Fruit fly (Drosophila melanogaster) whole organism, embryonic: ENCODE results near the gene Mgat3.
A peak's percentile ranks its signal among the peaks of the same experiment; 100 is the strongest.

Experiments
- Bgb ChIP-seq: fragments of 200-800 bp; sonication (Bioruptor generic); IDR thresholded peaks from 2 replicates; pipeline ENCODE4 v1.3.6; 2022; ENCODE audit warnings: missing biosample characterization, missing genetic modification characterization; ENCODE audit not compliant: partially characterized antibody
- CG11456 ChIP-seq: fragments of 200-800 bp; sonication (Bioruptor generic); IDR thresholded peaks from 3 replicates; pipeline ENCODE4 v1.3.6; 2022; ENCODE audit warnings: missing biosample characterization, missing genetic modification characterization
- CG11504 ChIP-seq: fragments of 200-800 bp; sonication (Bioruptor generic); optimal IDR thresholded peaks from 3 replicates; lab custom pipeline; 2019; ENCODE audit warnings: missing biosample characterization, mild to moderate bottlenecking, missing genetic modification characterization, moderate library complexity
- CG12236 ChIP-seq: fragments of 200-800 bp; sonication (Bioruptor generic); optimal IDR thresholded peaks from 2 replicates; lab custom pipeline; 2016; ENCODE audit warnings: missing biosample characterization, missing genetic modification characterization
- CG17612 ChIP-seq: fragments of 200-800 bp; sonication (Bioruptor generic); IDR thresholded peaks from 2 replicates; pipeline ENCODE4 v1.3.6; 2022; ENCODE audit warnings: missing biosample characterization, missing genetic modification characterization
- CG1832 ChIP-seq: fragments of 200-800 bp; sonication (Bioruptor generic); optimal IDR thresholded peaks from 2 replicates; lab custom pipeline; 2017; ENCODE audit warnings: missing biosample characterization, mild to moderate bottlenecking, missing genetic modification characterization, inconsistent platforms
- CG2129 ChIP-seq: fragments of 200-800 bp; sonication (Bioruptor generic); IDR thresholded peaks from 2 replicates; pipeline ENCODE4 v1.3.6; 2022; ENCODE audit warnings: missing biosample characterization, missing genetic modification characterization; ENCODE audit not compliant: partially characterized antibody
- CG2712 ChIP-seq: fragments of 200-800 bp; optimal IDR thresholded peaks from 3 replicates; lab custom pipeline; 2019; ENCODE audit warnings: missing biosample characterization, mild to moderate bottlenecking, missing genetic modification characterization, moderate library complexity
- CG31388 ChIP-seq: fragments of 200-800 bp; sonication (Bioruptor generic); optimal IDR thresholded peaks from 2 replicates; lab custom pipeline; 2016; ENCODE audit warnings: missing biosample characterization, missing genetic modification characterization
- CG32772 ChIP-seq: fragments of 200-800 bp; sonication (Bioruptor generic); IDR thresholded peaks from 2 replicates; pipeline ENCODE4 v1.3.6; 2022; ENCODE audit warnings: missing biosample characterization, missing genetic modification characterization
- CG6654 ChIP-seq: fragments of 200-800 bp; sonication (Bioruptor generic); optimal IDR thresholded peaks from 2 replicates; lab custom pipeline; 2017; ENCODE audit warnings: missing biosample characterization, mild to moderate bottlenecking, missing genetic modification characterization
- CG6683 ChIP-seq: fragments of 200-800 bp; sonication (Bioruptor generic); optimal IDR thresholded peaks from 2 replicates; lab custom pipeline; 2017; ENCODE audit warnings: missing biosample characterization, mild to moderate bottlenecking, missing genetic modification characterization, missing genetic modification reagents
- CG6765 ChIP-seq: fragments of 200-800 bp; sonication (Bioruptor generic); optimal IDR thresholded peaks from 3 replicates; lab custom pipeline; 2017; ENCODE audit warnings: missing biosample characterization, mild to moderate bottlenecking, missing genetic modification characterization
- CG6813 ChIP-seq: fragments of 200-800 bp; sonication (Bioruptor generic); optimal IDR thresholded peaks from 2 replicates; lab custom pipeline; 2017; ENCODE audit warnings: missing biosample characterization, missing genetic modification characterization, mild to moderate bottlenecking, moderate library complexity, missing genetic modification reagents
- CG8290 ChIP-seq, 3 experiments: fragments of 200-800 bp; sonication (Bioruptor generic); optimal IDR thresholded peaks; 2 replicates each; lab custom pipeline; 2016 to 2019; ENCODE audit warnings: missing biosample characterization in 3 of 3, missing genetic modification characterization in 3 of 3, mild to moderate bottlenecking in 2 of 3, moderate library complexity in 1 of 3
- CG8359 ChIP-seq: fragments of 200-800 bp; sonication (Bioruptor generic); optimal IDR thresholded peaks from 2 replicates; lab custom pipeline; 2017; ENCODE audit warnings: missing biosample characterization, mild to moderate bottlenecking, missing genetic modification characterization, borderline replicate concordance
- D19B ChIP-seq: fragments of 200-800 bp; sonication (Bioruptor generic); optimal IDR thresholded peaks from 2 replicates; lab custom pipeline; 2017; ENCODE audit warnings: missing biosample characterization, mild to moderate bottlenecking, missing genetic modification characterization
- HLH3B ChIP-seq: fragments of 200-800 bp; sonication (Bioruptor generic); IDR thresholded peaks from 2 replicates; pipeline ENCODE4 v1.3.6; 2022; ENCODE audit warnings: missing biosample characterization, missing genetic modification characterization
- Hr39 ChIP-seq: fragments of >200 bp; optimal IDR thresholded peaks from 2 replicates; lab custom pipeline; 2017
- Hsf ChIP-seq: fragments of 200-800 bp; sonication (Bioruptor generic); optimal IDR thresholded peaks from 3 replicates; lab custom pipeline; 2016; ENCODE audit warnings: missing biosample characterization, missing genetic modification characterization
- Nf-YA ChIP-seq: fragments of 200-800 bp; sonication (Bioruptor generic); IDR thresholded peaks from 2 replicates; pipeline ENCODE4 v1.3.6; 2022; ENCODE audit warnings: missing biosample characterization, missing genetic modification characterization
- Oaz ChIP-seq: fragments of 200-800 bp; sonication (Bioruptor generic); IDR thresholded peaks from 2 replicates; pipeline ENCODE4 v1.3.6; 2022; ENCODE audit warnings: missing biosample characterization, missing genetic modification characterization
- Sox100B ChIP-seq: fragments of 200-800 bp; sonication (Bioruptor generic); optimal IDR thresholded peaks from 3 replicates; lab custom pipeline; 2018; ENCODE audit warnings: missing biosample characterization, mild to moderate bottlenecking, missing genetic modification characterization
- Spps ChIP-seq: fragments of 200-800 bp; sonication (Bioruptor generic); optimal IDR thresholded peaks from 2 replicates; lab custom pipeline; 2018; ENCODE audit warnings: missing biosample characterization, mild to moderate bottlenecking, missing genetic modification characterization
- Stat92E ChIP-seq, 3 experiments: fragments of >200 bp in 2 of 3; fragments of 200-800 bp in 1 of 3; sonication (Bioruptor generic) in 1 of 3; optimal IDR thresholded peaks; 2 replicates each; lab custom pipeline; 2017 to 2019; ENCODE audit warnings: missing biosample characterization in 3 of 3, missing genetic modification characterization in 3 of 3, mild to moderate bottlenecking in 1 of 3, moderate library complexity in 1 of 3
- abd-A ChIP-seq: fragments of 200-800 bp; sonication (Bioruptor generic); optimal IDR thresholded peaks from 3 replicates; lab custom pipeline; 2019; ENCODE audit warnings: missing biosample characterization, mild to moderate bottlenecking, missing genetic modification characterization, moderate library complexity
- ato ChIP-seq: fragments of 200-800 bp; sonication (Bioruptor generic); IDR thresholded peaks from 2 replicates; pipeline ENCODE4 v1.3.6; 2022; ENCODE audit warnings: missing biosample characterization, missing genetic modification characterization; ENCODE audit not compliant: partially characterized antibody
- chm ChIP-seq: fragments of 200-800 bp; sonication (Bioruptor generic); IDR thresholded peaks from 2 replicates; pipeline ENCODE4 v1.3.6; 2022; ENCODE audit warnings: missing biosample characterization, missing genetic modification characterization
- danr ChIP-seq: fragments of 200-800 bp; sonication (Bioruptor generic); IDR thresholded peaks from 2 replicates; pipeline ENCODE4 v1.3.6; 2022; ENCODE audit warnings: missing biosample characterization, missing genetic modification characterization
- esg ChIP-seq: fragments of 200-800 bp; sonication (Bioruptor generic); conservative IDR thresholded peaks from 2 replicates; pipeline ENCODE4 v1.3.6; 2022; ENCODE audit warnings: missing biosample characterization, missing genetic modification characterization
- exex ChIP-seq: fragments of 200-800 bp; sonication (Bioruptor generic); optimal IDR thresholded peaks from 4 replicates; lab custom pipeline; 2018; ENCODE audit warnings: missing biosample characterization, mild to moderate bottlenecking, missing genetic modification characterization, moderate library complexity
- eyg ChIP-seq: fragments of 200-800 bp; sonication (Bioruptor generic); optimal IDR thresholded peaks from 3 replicates; lab custom pipeline; 2016; ENCODE audit warnings: missing biosample characterization, missing genetic modification characterization
- fd96Cb ChIP-seq: fragments of 200-800 bp; sonication (Bioruptor generic); optimal IDR thresholded peaks from 2 replicates; lab custom pipeline; 2018; ENCODE audit warnings: missing biosample characterization, mild to moderate bottlenecking, missing genetic modification characterization, moderate library complexity
- ftz-f1 ChIP-seq: fragments of 200-800 bp; sonication (Bioruptor generic); optimal IDR thresholded peaks from 2 replicates; lab custom pipeline; 2016; ENCODE audit warnings: missing biosample characterization, missing genetic modification characterization
- grn ChIP-seq: fragments of 200-800 bp; sonication (Bioruptor generic); optimal IDR thresholded peaks from 3 replicates; lab custom pipeline; 2017; ENCODE audit warnings: missing biosample characterization, missing genetic modification characterization
- hbn ChIP-seq: fragments of 200-800 bp; sonication (Bioruptor generic); IDR thresholded peaks from 2 replicates; pipeline ENCODE4 v1.3.6; 2022; ENCODE audit warnings: missing biosample characterization, missing genetic modification characterization; ENCODE audit not compliant: partially characterized antibody
- lab ChIP-seq: fragments of 200-800 bp; sonication (Bioruptor generic); optimal IDR thresholded peaks from 3 replicates; lab custom pipeline; 2017; ENCODE audit warnings: missing biosample characterization, missing genetic modification characterization, mild to moderate bottlenecking, moderate library complexity, missing genetic modification reagents
- lbe ChIP-seq: fragments of 200-800 bp; sonication (Bioruptor generic); optimal IDR thresholded peaks from 2 replicates; lab custom pipeline; 2016; ENCODE audit warnings: missing biosample characterization, mild to moderate bottlenecking, missing genetic modification characterization
- lola ChIP-seq, 3 experiments: fragments of >200 bp in 2 of 3; fragments of 200-800 bp in 1 of 3; sonication (Bioruptor generic) in 1 of 3; optimal IDR thresholded peaks; 2 replicates each; lab custom pipeline; 2017 to 2019; ENCODE audit warnings: missing biosample characterization in 3 of 3, missing genetic modification characterization in 3 of 3, mild to moderate bottlenecking in 1 of 3, moderate library complexity in 1 of 3
- maf-S ChIP-seq: fragments of 200-800 bp; sonication (Bioruptor generic); optimal IDR thresholded peaks from 2 replicates; lab custom pipeline; 2016; ENCODE audit warnings: missing biosample characterization, missing genetic modification characterization
- mam ChIP-seq: fragments of 200-800 bp; sonication (Bioruptor generic); optimal IDR thresholded peaks from 3 replicates; lab custom pipeline; 2016; ENCODE audit warnings: missing biosample characterization, missing genetic modification characterization
- nerfin-1 ChIP-seq: fragments of 200-800 bp; sonication (Bioruptor generic); optimal IDR thresholded peaks from 3 replicates; lab custom pipeline; 2019; ENCODE audit warnings: missing biosample characterization, mild to moderate bottlenecking, missing genetic modification characterization, moderate library complexity
- org-1 ChIP-seq: fragments of 200-800 bp; sonication (Bioruptor generic); optimal IDR thresholded peaks from 2 replicates; lab custom pipeline; 2017; ENCODE audit warnings: missing biosample characterization, missing genetic modification characterization
- pho ChIP-seq: fragments of 200-800 bp; sonication (Bioruptor generic); optimal IDR thresholded peaks from 2 replicates; lab custom pipeline; 2016; ENCODE audit warnings: missing biosample characterization, missing genetic modification characterization
- sens ChIP-seq: fragments of 200-800 bp; sonication (Bioruptor generic); peaks from one replicate; lab custom pipeline; 2016; ENCODE audit warnings: missing biosample characterization, missing genetic modification characterization
- tgo ChIP-seq: fragments of 200-800 bp; sonication (Bioruptor generic); IDR thresholded peaks from 3 replicates; pipeline ENCODE4 v1.3.6; 2022; ENCODE audit warnings: missing biosample characterization, missing genetic modification characterization
- toy ChIP-seq: fragments of 200-800 bp; sonication (Bioruptor generic); IDR thresholded peaks from 2 replicates; pipeline ENCODE4 v1.3.6; 2022; ENCODE audit warnings: missing biosample characterization, missing genetic modification characterization
- twi ChIP-seq: fragments of 200-800 bp; optimal IDR thresholded peaks from 2 replicates; lab custom pipeline; 2019; ENCODE audit warnings: missing biosample characterization, mild to moderate bottlenecking, missing genetic modification characterization, moderate library complexity
- yki ChIP-seq: fragments of >200 bp; optimal IDR thresholded peaks from 3 replicates; lab custom pipeline; 2018

Gene Mgat3

dm6 chr2L:13176701-13177249 is 5.6 kb downstream of the Mgat3 start, which contains the start of the genes Sfmbt and CG5439 (continued):
- TF ChIP-seq Bgb (GFP tag; lab: Robert Waterston, UW), result peak; percentile 44
- TF ChIP-seq CG11504 (tag; lab: Kevin White, UChicago), result no peak
- peak; percentile 81 for TF ChIP-seq CG11456
- no peak for TF ChIP-seq toy (GFP tag; lab: Robert Waterston, UW)
- no peak for TF ChIP-seq Hr39 (lab: Kevin White, UChicago)
- TF ChIP-seq CG6654 (GFP tag; lab: Kevin White, UChicago), result peak; percentile 18
- TF ChIP-seq sens (GFP tag; lab: Kevin White, UChicago), result peak; percentile 97
- peak; percentile 86 for TF ChIP-seq mam (GFP tag; lab: Kevin White, UChicago)
- peak; percentile 9; the same call in 1 of the 2 replicates for TF ChIP-seq Oaz (GFP tag; lab: Robert Waterston, UW)
- peak; percentile 45; the same call in 1 of the 2 replicates for TF ChIP-seq CG17612 (GFP tag; lab: Robert Waterston, UW)
- peak; percentile 75 for TF ChIP-seq CG8290 (GFP tag; optimal IDR thresholded peaks at IDR 0.05; lab: Kevin White, UChicago)
- TF ChIP-seq CG8290 (tag; optimal IDR thresholded peaks at IDR 0.05; lab: Kevin White, UChicago), result peak in 1 of 2 experiments; percentile 58
- TF ChIP-seq lbe (GFP tag; lab: Kevin White, UChicago), result peak; percentile 77
- peak; percentile 60 for TF ChIP-seq nerfin-1 (tag; lab: Kevin White, UChicago)
- TF ChIP-seq tgo, result peak; percentile 75; the same call in 2 of the 3 replicates
- TF ChIP-seq CG31388 (GFP tag; lab: Kevin White, UChicago), result peak; percentile 52
- TF ChIP-seq lola (GFP tag; optimal IDR thresholded peaks at IDR 0.05; lab: Kevin White, UChicago), result peak in 1 of 3 experiments; percentile 70
- TF ChIP-seq CG6813, result no peak
- TF ChIP-seq lab (GFP tag; lab: Kevin White, UChicago), result no peak
- TF ChIP-seq Stat92E (GFP tag; optimal IDR thresholded peaks at IDR 0.05; lab: Kevin White, UChicago), result peak in 1 of 3 experiments; percentile 30
- peak; percentile 22 for TF ChIP-seq Spps (tag; lab: Kevin White, UChicago)
- peak; percentile 51 for TF ChIP-seq eyg (GFP tag; lab: Kevin White, UChicago)
- TF ChIP-seq CG6765 (GFP tag; lab: Kevin White, UChicago), result peak; percentile 16
- TF ChIP-seq CG8359 (GFP tag; lab: Kevin White, UChicago), result no peak
- peak; percentile 2 for TF ChIP-seq CG6683 (GFP tag; lab: Kevin White, UChicago)
- no peak for TF ChIP-seq danr (GFP tag; lab: Robert Waterston, UW)
- no peak for TF ChIP-seq ftz-f1 (GFP tag; lab: Kevin White, UChicago)
- peak; percentile 43 for TF ChIP-seq ato
- TF ChIP-seq abd-A (tag; lab: Kevin White, UChicago), result no peak
- TF ChIP-seq exex (tag; lab: Kevin White, UChicago), result no peak
- no peak for TF ChIP-seq grn (GFP tag; lab: Kevin White, UChicago)
- peak; percentile 88 for TF ChIP-seq pho (GFP tag; lab: Kevin White, UChicago)
- no peak for TF ChIP-seq org-1 (GFP tag; lab: Kevin White, UChicago)
- TF ChIP-seq HLH3B (GFP tag; lab: Robert Waterston, UW), result no peak; the same call in 1 of the 2 replicates
- 0 out of 2 replicates have a peak, but pooled peaks have one; percentile 50 for TF ChIP-seq chm
- no peak for TF ChIP-seq D19B
- TF ChIP-seq hbn (GFP tag; lab: Robert Waterston, UW), result no peak
- TF ChIP-seq fd96Cb, result peak; percentile 48
- no peak for TF ChIP-seq Sox100B (GFP tag; lab: Kevin White, UChicago)
- TF ChIP-seq yki (lab: Kevin White, UChicago), result no peak
- peak; percentile 50 for TF ChIP-seq twi (tag; lab: Kevin White, UChicago)
- TF ChIP-seq CG2712 (tag; lab: Kevin White, UChicago), result peak; percentile 82
- TF ChIP-seq CG12236 (GFP tag; lab: Kevin White, UChicago), result peak; percentile 25
- peak; percentile 75 for TF ChIP-seq maf-S (GFP tag; lab: Kevin White, UChicago)
- TF ChIP-seq CG1832 (GFP tag; lab: Kevin White, UChicago), result no peak
- no peak for TF ChIP-seq Nf-YA (GFP tag; lab: Robert Waterston, UW)
- peak; percentile 70 for TF ChIP-seq esg (GFP tag; lab: Robert Waterston, UW)
- TF ChIP-seq CG2129 (GFP tag; lab: Robert Waterston, UW), result no peak
- peak; percentile 83 for TF ChIP-seq Hsf (GFP tag; lab: Kevin White, UChicago)
- peak; percentile 52 for TF ChIP-seq CG32772 (GFP tag; lab: Robert Waterston, UW)
